Worm (Caenorhabditis elegans): ENCODE results near the gene F45F2.9.

Gene F45F2.9

ce11 chrV:8495106-8495505 is 18.2 kb downstream of the F45F2.9 start:
- no peak for TF ChIP-seq nhr-76 (tag; optimal IDR thresholded peaks at IDR 0.05)
- no peak for TF ChIP-seq mls-2 (tag; optimal IDR thresholded peaks at IDR 0.05)
- no peak for TF ChIP-seq bed-3 (GFP tag; optimal IDR thresholded peaks at IDR 0.05)
- no peak for TF ChIP-seq ceh-39 (tag; optimal IDR thresholded peaks at IDR 0.05)
- TF ChIP-seq drap-1 (GFP tag; optimal IDR thresholded peaks at IDR 0.05) = no peak

ce11 chrV:8494260-8494939 is 18.9 kb downstream of the F45F2.9 start, which contains the start of gene pxn-1:
Gene pxn-1 (plus strand): TSS chrV:8494889.
- TF ChIP-seq ces-1 (GFP tag; optimal IDR thresholded peaks at IDR 0.05) (no peak), elt-3 (tag; optimal IDR thresholded peaks at IDR 0.05) (no peak), bed-3 (GFP tag; optimal IDR thresholded peaks at IDR 0.05) (no peak), M03D4.4 (tag; optimal IDR thresholded peaks at IDR 0.05) (no peak), lsy-2 (tag; optimal IDR thresholded peaks at IDR 0.05) (no peak), nhr-28 (tag; optimal IDR thresholded peaks at IDR 0.05) (no peak), flh-1 (GFP tag; optimal IDR thresholded peaks at IDR 0.05) (no peak), hlh-1 (tag; optimal IDR thresholded peaks at IDR 0.05) (no peak), tbx-8 (GFP tag; optimal IDR thresholded peaks at IDR 0.05) (no peak), drap-1 (GFP tag; optimal IDR thresholded peaks at IDR 0.05) (no peak), pha-4 (tag; optimal IDR thresholded peaks at IDR 0.05) (no peak), ceh-39 (tag; optimal IDR thresholded peaks at IDR 0.05) (no peak), zip-8 (tag; optimal IDR thresholded peaks at IDR 0.05) (no peak), cnd-1 (tag; optimal IDR thresholded peaks at IDR 0.05) (no peak), unc-120 (tag; optimal IDR thresholded peaks at IDR 0.05; ENCODE audit: poor library complexity, severe bottlenecking) (no peak), lin-13 (tag; optimal IDR thresholded peaks at IDR 0.05) (no peak)

- TF ChIP-seq ceh-43 (GFP tag; optimal IDR thresholded peaks at IDR 0.05) = no peak
- no peak for TF ChIP-seq cnd-1 (tag; optimal IDR thresholded peaks at IDR 0.05)
- TF ChIP-seq mep-1 (tag; optimal IDR thresholded peaks at IDR 0.05) = no peak
- TF ChIP-seq elt-3 (tag; optimal IDR thresholded peaks at IDR 0.05) = no peak
- TF ChIP-seq lin-32 (GFP tag; optimal IDR thresholded peaks at IDR 0.05) = no peak
- no peak for TF ChIP-seq mls-2 (tag; optimal IDR thresholded peaks at IDR 0.05)
- no peak for TF ChIP-seq snpc-4 (tag; optimal IDR thresholded peaks at IDR 0.05)
- no peak for TF ChIP-seq nhr-2 (tag; optimal IDR thresholded peaks at IDR 0.05)
- no peak for TF ChIP-seq flh-1 (GFP tag; optimal IDR thresholded peaks at IDR 0.05)
These were observed 32.0 kb downstream of the F45F2.9 start for ce11 chrV:8481274-8481673.

DNA sequence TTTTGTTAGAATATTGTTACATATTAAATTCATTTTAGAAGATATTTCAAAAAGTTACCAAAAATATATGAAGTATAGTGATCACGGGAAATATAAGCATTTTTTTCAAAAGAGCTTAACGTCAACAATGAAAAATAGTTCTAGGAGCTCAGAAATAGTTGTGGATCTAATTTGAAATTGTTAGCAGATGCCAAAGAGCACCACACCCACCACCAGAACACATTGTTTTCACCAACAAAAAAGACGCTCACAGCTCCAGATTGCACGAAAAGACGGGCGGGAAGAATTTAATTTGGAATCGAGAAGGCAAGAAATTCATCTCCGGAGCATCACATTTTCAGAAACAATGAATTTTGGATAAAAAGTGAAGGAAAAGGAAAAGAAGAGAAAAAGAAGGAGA is 42.4 kb downstream of the F45F2.9 start, which contains the start of gene gplb-1:
Gene gplb-1 (minus strand): TSS at position 337 of the 400 bp plus-strand sequence.
- TF ChIP-seq bed-3 (GFP tag; optimal IDR thresholded peaks at IDR 0.05) = no peak
- TF ChIP-seq elt-1 (tag; optimal IDR thresholded peaks at IDR 0.05; ENCODE audit: borderline replicate concordance, insufficient read depth) = no peak
- no peak for TF ChIP-seq nhr-2 (tag; optimal IDR thresholded peaks at IDR 0.05)
- no peak for TF ChIP-seq mab-5 (tag; optimal IDR thresholded peaks at IDR 0.05)
- TF ChIP-seq zip-8 (tag; optimal IDR thresholded peaks at IDR 0.05) = no peak
- TF ChIP-seq elt-3 (tag; optimal IDR thresholded peaks at IDR 0.05) = no peak
- no peak for TF ChIP-seq ceh-43 (GFP tag; optimal IDR thresholded peaks at IDR 0.05)
- TF ChIP-seq unc-62 (GFP tag; optimal IDR thresholded peaks at IDR 0.05) = no peak

DNA sequence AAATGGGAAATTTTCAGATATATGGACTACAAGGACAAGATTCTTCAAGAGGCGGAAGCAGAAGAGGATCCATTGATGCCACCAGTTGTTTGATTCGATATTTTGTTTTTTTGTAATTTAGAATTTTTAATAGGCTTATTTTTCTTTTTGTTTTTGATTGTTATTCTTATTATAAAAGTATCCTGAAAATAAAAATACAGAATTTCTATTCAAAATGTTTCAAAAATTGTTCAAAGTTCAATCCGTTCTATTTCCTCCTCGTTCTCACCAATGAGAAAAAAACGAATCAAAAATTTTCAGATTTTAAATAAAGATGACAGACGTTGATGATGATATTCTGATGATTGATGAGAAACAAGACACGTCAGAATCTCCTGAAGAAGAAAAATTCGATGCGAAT is 44.5 kb downstream of the F45F2.9 start, which contains the start of gene phf-30:
Gene phf-30 (plus strand): TSS at position 301 of the 400 bp plus-strand sequence.
- TF ChIP-seq mls-2 (tag; optimal IDR thresholded peaks at IDR 0.05) = no peak
- no peak for TF ChIP-seq zip-8 (tag; optimal IDR thresholded peaks at IDR 0.05)
- TF ChIP-seq ceh-39 (tag; optimal IDR thresholded peaks at IDR 0.05) = no peak
- TF ChIP-seq pha-4 (tag; optimal IDR thresholded peaks at IDR 0.05) = no peak
- TF ChIP-seq elt-3 (tag; optimal IDR thresholded peaks at IDR 0.05) = no peak
- TF ChIP-seq ztf-11 (tag; optimal IDR thresholded peaks at IDR 0.05) = no peak
- TF ChIP-seq sptf-1 (tag; optimal IDR thresholded peaks at IDR 0.05) = no peak
- TF ChIP-seq lin-32 (GFP tag; optimal IDR thresholded peaks at IDR 0.05) = no peak
- no peak for TF ChIP-seq blmp-1 (tag; optimal IDR thresholded peaks at IDR 0.05)
- no peak for TF ChIP-seq unc-39 (tag; optimal IDR thresholded peaks at IDR 0.05)
- TF ChIP-seq ceh-43 (GFP tag; optimal IDR thresholded peaks at IDR 0.05) = no peak
